Fruit fly (Drosophila melanogaster) whole organism, embryonic: ENCODE results near the gene Pp2C1.
A peak's percentile ranks its signal among the peaks of the same experiment; 100 is the strongest.

Source experiments
- Atf-2 ChIP-seq: fragments of 200-800 bp; sonication (Bioruptor generic); optimal IDR thresholded peaks from 2 replicates; lab custom pipeline; 2016; ENCODE audit warnings: missing biosample characterization, missing genetic modification characterization
- Atf3 ChIP-seq: fragments of 200-800 bp; sonication (Bioruptor generic); optimal IDR thresholded peaks from 3 replicates; lab custom pipeline; 2016; ENCODE audit warnings: missing biosample characterization, missing genetic modification characterization
- Bgb ChIP-seq: fragments of 200-800 bp; sonication (Bioruptor generic); IDR thresholded peaks from 2 replicates; pipeline ENCODE4 v1.3.6; 2022; ENCODE audit warnings: missing biosample characterization, missing genetic modification characterization; ENCODE audit not compliant: partially characterized antibody
- CG12155 ChIP-seq: fragments of 200-800 bp; sonication (Bioruptor generic); optimal IDR thresholded peaks from 3 replicates; lab custom pipeline; 2016; ENCODE audit warnings: missing biosample characterization, missing genetic modification characterization
- CG13296 ChIP-seq: fragments of 200-800 bp; sonication (Bioruptor generic); optimal IDR thresholded peaks from 3 replicates; lab custom pipeline; 2018; ENCODE audit warnings: missing biosample characterization, mild to moderate bottlenecking, missing genetic modification characterization
- CG14710 ChIP-seq: fragments of 200-800 bp; sonication (Bioruptor generic); optimal IDR thresholded peaks from 3 replicates; lab custom pipeline; 2019; ENCODE audit warnings: missing biosample characterization, mild to moderate bottlenecking, missing genetic modification characterization, moderate library complexity
- CG14860 ChIP-seq: fragments of 200-800 bp; sonication (Bioruptor generic); IDR thresholded peaks from 3 replicates; pipeline ENCODE4 v1.3.6; 2022; ENCODE audit warnings: missing biosample characterization, missing genetic modification characterization; ENCODE audit not compliant: partially characterized antibody
- CG2712 ChIP-seq: fragments of 200-800 bp; optimal IDR thresholded peaks from 3 replicates; lab custom pipeline; 2019; ENCODE audit warnings: missing biosample characterization, mild to moderate bottlenecking, missing genetic modification characterization, moderate library complexity
- CG4854 ChIP-seq: fragments of 200-800 bp; sonication (Bioruptor generic); optimal IDR thresholded peaks from 2 replicates; lab custom pipeline; 2016; ENCODE audit warnings: missing biosample characterization, missing genetic modification characterization, inconsistent platforms
- CG7963 ChIP-seq: fragments of 200-800 bp; sonication (Bioruptor generic); IDR thresholded peaks from 3 replicates; pipeline ENCODE4 v1.3.6; 2022; ENCODE audit warnings: missing biosample characterization, missing genetic modification characterization; ENCODE audit not compliant: partially characterized antibody
- CkIIα-i1 ChIP-seq: fragments of 200-800 bp; sonication (Bioruptor generic); IDR thresholded peaks from 2 replicates; pipeline ENCODE4 v1.3.6; 2022; ENCODE audit warnings: missing biosample characterization, missing genetic modification characterization
- E2f2 ChIP-seq: fragments of 200-800 bp; sonication (Bioruptor generic); IDR thresholded peaks from 2 replicates; pipeline ENCODE4 v1.3.6; 2022; ENCODE audit warnings: missing biosample characterization, missing genetic modification characterization
- Fer3 ChIP-seq: fragments of 200-800 bp; sonication (Bioruptor generic); optimal IDR thresholded peaks from 2 replicates; lab custom pipeline; 2018; ENCODE audit warnings: missing biosample characterization, mild to moderate bottlenecking, missing genetic modification characterization, moderate library complexity
- HLH4C ChIP-seq: fragments of 200-800 bp; sonication (Bioruptor generic); IDR thresholded peaks from 3 replicates; pipeline ENCODE4 v1.3.6; 2022; ENCODE audit warnings: missing biosample characterization, missing genetic modification characterization; ENCODE audit not compliant: partially characterized antibody
- Hey ChIP-seq: fragments of 200-800 bp; sonication (Bioruptor generic); optimal IDR thresholded peaks from 3 replicates; lab custom pipeline; 2018; ENCODE audit warnings: missing biosample characterization, mild to moderate bottlenecking, missing genetic modification characterization
- Med ChIP-seq: fragments of 200-800 bp; sonication (Bioruptor generic); peaks from one replicate; lab custom pipeline; 2016; ENCODE audit warnings: missing biosample characterization, missing genetic modification characterization, mild to moderate bottlenecking, inconsistent platforms, moderate library complexity
- Nf-YC ChIP-seq: fragments of 200-800 bp; optimal IDR thresholded peaks from 3 replicates; lab custom pipeline; 2019; ENCODE audit warnings: missing biosample characterization, mild to moderate bottlenecking, missing genetic modification characterization, moderate library complexity
- Opbp ChIP-seq: fragments of 200-800 bp; sonication (Bioruptor generic); IDR thresholded peaks from 3 replicates; pipeline ENCODE4 v1.3.6; 2022; ENCODE audit warnings: missing biosample characterization, missing genetic modification characterization; ENCODE audit not compliant: partially characterized antibody
- Sin3A ChIP-seq: fragments of >200 bp; optimal IDR thresholded peaks from 2 replicates; lab custom pipeline; 2018
- Xbp1 ChIP-seq: fragments of 200-800 bp; sonication (Bioruptor generic); optimal IDR thresholded peaks from 3 replicates; lab custom pipeline; 2016; ENCODE audit warnings: missing biosample characterization, mild to moderate bottlenecking, missing genetic modification characterization
- amos ChIP-seq: fragments of 200-800 bp; sonication (Bioruptor generic); IDR thresholded peaks from 2 replicates; pipeline ENCODE4 v1.3.6; 2022; ENCODE audit warnings: missing biosample characterization, missing genetic modification characterization; ENCODE audit not compliant: partially characterized antibody
- ash1 ChIP-seq: fragments of 200-800 bp; sonication (Bioruptor generic); optimal IDR thresholded peaks from 2 replicates; lab custom pipeline; 2018; ENCODE audit warnings: missing biosample characterization, mild to moderate bottlenecking, missing genetic modification characterization
- gem ChIP-seq: fragments of 200-800 bp; sonication (Bioruptor generic); optimal IDR thresholded peaks from 2 replicates; lab custom pipeline; 2019; ENCODE audit warnings: missing biosample characterization, mild to moderate bottlenecking, missing genetic modification characterization, moderate library complexity
- gfzf ChIP-seq: fragments of 200-800 bp; sonication (Bioruptor generic); optimal IDR thresholded peaks from 2 replicates; lab custom pipeline; 2016; ENCODE audit warnings: missing biosample characterization, mild to moderate bottlenecking, missing genetic modification characterization, moderate library complexity
- sens ChIP-seq: fragments of 200-800 bp; sonication (Bioruptor generic); peaks from one replicate; lab custom pipeline; 2016; ENCODE audit warnings: missing biosample characterization, missing genetic modification characterization
- sna ChIP-seq: fragments of 200-800 bp; sonication (Bioruptor generic); IDR thresholded peaks from 2 replicates; pipeline ENCODE4 v1.3.6; 2022; ENCODE audit warnings: missing biosample characterization, missing genetic modification characterization; ENCODE audit not compliant: partially characterized antibody

Pp2C1 gene

DNA sequence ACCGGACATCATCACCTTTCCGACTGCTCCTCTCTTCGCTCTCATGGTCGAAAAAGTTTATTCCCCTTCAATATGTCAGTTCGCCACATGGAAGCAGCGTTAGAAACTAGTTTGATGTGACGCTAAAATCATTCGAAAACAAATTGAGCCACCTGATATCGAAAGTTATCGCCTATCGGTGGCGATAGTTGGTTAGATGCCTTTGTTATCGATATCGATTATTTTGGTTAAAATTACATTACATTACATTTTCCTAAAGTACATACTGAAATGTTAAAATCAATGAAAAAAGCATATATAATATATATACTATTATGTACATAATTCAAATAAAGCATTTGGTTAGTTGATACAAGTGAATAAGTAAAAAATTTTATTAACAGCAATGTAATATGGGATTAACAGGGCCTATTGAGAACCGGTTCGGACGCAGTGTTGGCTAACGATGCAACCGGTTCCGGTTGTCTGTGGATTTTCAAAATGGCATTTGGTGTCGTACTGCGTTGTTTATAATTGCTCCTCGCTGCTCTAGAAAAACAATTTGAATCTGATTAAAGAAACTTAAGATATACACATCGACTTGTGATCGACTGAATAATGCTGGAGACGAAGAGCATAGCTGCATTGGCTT lies 50.7 kb downstream of the Pp2C1 start, which contains the start of the genes Alms1a and pon (continued):
- TF ChIP-seq HLH4C (GFP tag; lab: Robert Waterston, UW) (peak; percentile 100), CG14860 (GFP tag; lab: Robert Waterston, UW) (peak; percentile 93), CG7963 (peak; percentile 96), Nf-YC (tag; lab: Kevin White, UChicago) (peak; percentile 33), CG2712 (tag; lab: Kevin White, UChicago) (peak; percentile 25), gfzf (GFP tag; lab: Kevin White, UChicago) (no peak), Fer3 (tag; lab: Kevin White, UChicago) (no peak), CG12155 (GFP tag; lab: Kevin White, UChicago) (no peak), CG4854 (GFP tag; lab: Kevin White, UChicago) (no peak), E2f2 (peak; percentile 76), CkIIα-i1 (GFP tag; lab: Robert Waterston, UW) (no peak), Hey (tag; lab: Kevin White, UChicago) (no peak), Bgb (GFP tag; lab: Robert Waterston, UW) (peak; percentile 83), sna (GFP tag; lab: Robert Waterston, UW) (peak; percentile 82), amos (GFP tag; lab: Robert Waterston, UW) (peak; percentile 77; the same call in 1 of the 2 replicates), CG14710 (tag; lab: Kevin White, UChicago) (peak; percentile 37), ash1 (no peak), Atf-2 (GFP tag; lab: Kevin White, UChicago) (no peak), Sin3A (lab: Kevin White, UChicago) (no peak), Opbp (GFP tag; lab: Robert Waterston, UW) (peak; percentile 83; the same call in 2 of the 3 replicates), sens (no peak), Med (GFP tag; lab: Kevin White, UChicago) (peak; percentile 23)

dm6 chrX:4630836-4631235 lies 55.9 kb downstream of the Pp2C1 start, which contains the start of gene Alms1b:
Alms1b (minus strand) TSS chrX:4630936.
- TF ChIP-seq CG13296 (GFP tag; lab: Kevin White, UChicago) (no peak), gem (tag; lab: Kevin White, UChicago) (no peak), Atf3 (GFP tag; lab: Kevin White, UChicago) (no peak), Xbp1 (GFP tag; lab: Kevin White, UChicago) (no peak)
